Fruit fly (Drosophila melanogaster) whole organism, wandering third instar larva: ENCODE data around the gene CG32638.

Experiments used
- CG32264 ChIP-seq: fragments of 200-800 bp; sonication (Bioruptor generic); optimal IDR thresholded peaks from 2 replicates; lab custom pipeline; 2016; ENCODE audit warnings: missing biosample characterization, missing genetic modification characterization
- CG9705 ChIP-seq: fragments of 200-800 bp; sonication (Bioruptor generic); optimal IDR thresholded peaks from 2 replicates; lab custom pipeline; 2018; ENCODE audit warnings: missing biosample characterization, mild to moderate bottlenecking, missing genetic modification characterization
- Dfd ChIP-seq: fragments of >200 bp; optimal IDR thresholded peaks from 2 replicates; lab custom pipeline; 2017; ENCODE audit warnings: missing biosample characterization, missing genetic modification characterization
- Dif ChIP-seq: fragments of 200-275, 200-300 bp; sonication (Bioruptor generic); optimal IDR thresholded peaks from 2 replicates; lab custom pipeline; 2018; ENCODE audit warnings: missing biosample characterization, missing genetic modification characterization; ENCODE audit not compliant: partially characterized antibody
- GATAd ChIP-seq: sonication (Bioruptor generic); optimal IDR thresholded peaks from 2 replicates; lab custom pipeline; 2016; ENCODE audit warnings: missing biosample characterization, missing genetic modification characterization
- HLH106 ChIP-seq: fragments of 200-800 bp; optimal IDR thresholded peaks from 3 replicates; lab custom pipeline; 2019; ENCODE audit warnings: missing biosample characterization, mild to moderate bottlenecking, missing genetic modification characterization, moderate library complexity
- Hnf4 ChIP-seq: fragments of 200-800 bp; sonication (Bioruptor generic); optimal IDR thresholded peaks from 2 replicates; lab custom pipeline; 2016; ENCODE audit warnings: missing biosample characterization, mild to moderate bottlenecking, missing genetic modification characterization
- Hr78 ChIP-seq: fragments of >200 bp; optimal IDR thresholded peaks from 2 replicates; lab custom pipeline; 2017; ENCODE audit warnings: missing biosample characterization, missing genetic modification characterization
- Hr83 ChIP-seq: fragments of 200-300 bp; sonication (Bioruptor generic); optimal IDR thresholded peaks from 2 replicates; lab custom pipeline; 2016; ENCODE audit warnings: missing biosample characterization, mild to moderate bottlenecking, missing genetic modification characterization, moderate library complexity; ENCODE audit not compliant: poor library complexity, severe bottlenecking
- Jra ChIP-seq: sonication (Bioruptor generic); optimal IDR thresholded peaks from 2 replicates; lab custom pipeline; 2016; ENCODE audit warnings: missing biosample characterization, missing genetic modification characterization
- Mio ChIP-seq: sonication (Bioruptor generic); optimal IDR thresholded peaks from 2 replicates; lab custom pipeline; 2016; ENCODE audit warnings: missing biosample characterization, missing genetic modification characterization
- Myc ChIP-seq: fragments of >200 bp; optimal IDR thresholded peaks from 2 replicates; lab custom pipeline; 2017
- OdsH ChIP-seq: fragments of 200-800 bp; sonication (Bioruptor generic); optimal IDR thresholded peaks from 2 replicates; lab custom pipeline; 2016; ENCODE audit warnings: missing biosample characterization, mild to moderate bottlenecking, missing genetic modification characterization
- Rel ChIP-seq, 2 experiments: fragments of 200-800 bp; sonication (Bioruptor generic) in 1 of 2; optimal IDR thresholded peaks; 2 replicates in 1 of 2; 3 replicates in 1 of 2; lab custom pipeline; 2016 to 2019; ENCODE audit warnings: mild to moderate bottlenecking in 2 of 2, missing biosample characterization in 2 of 2, missing genetic modification characterization in 2 of 2, moderate library complexity in 1 of 2
- Sp1 ChIP-seq: fragments of 200-800 bp; sonication (Bioruptor generic); optimal IDR thresholded peaks from 3 replicates; lab custom pipeline; 2019; ENCODE audit warnings: missing biosample characterization, mild to moderate bottlenecking, missing genetic modification characterization, moderate library complexity
- Vsx2 ChIP-seq: fragments of 200-300, 225-300 bp; sonication (Bioruptor generic); optimal IDR thresholded peaks from 2 replicates; lab custom pipeline; 2018; ENCODE audit warnings: missing biosample characterization, missing genetic modification characterization; ENCODE audit not compliant: partially characterized antibody
- br ChIP-seq: fragments of 200-800 bp; sonication (Bioruptor generic); optimal IDR thresholded peaks from 2 replicates; lab custom pipeline; 2016; ENCODE audit warnings: missing biosample characterization, missing genetic modification characterization
- brk ChIP-seq: fragments of 200-800 bp; sonication (Bioruptor generic); optimal IDR thresholded peaks from 2 replicates; lab custom pipeline; 2016; ENCODE audit warnings: missing biosample characterization, mild to moderate bottlenecking, missing genetic modification characterization
- dl ChIP-seq, 2 experiments: fragments of 175-275, 200-275 bp in 1 of 2; fragments of 200-275 bp in 1 of 2; sonication (Bioruptor generic); optimal IDR thresholded peaks; lab custom pipeline; 2018; ENCODE audit warnings: mild to moderate bottlenecking in 2 of 2, missing biosample characterization in 2 of 2, missing genetic modification characterization in 2 of 2, moderate library complexity in 2 of 2; ENCODE audit not compliant: partially characterized antibody in 2 of 2, insufficient read depth in 1 of 2
- dmrt93B ChIP-seq: fragments of 200-800 bp; sonication (Bioruptor generic); optimal IDR thresholded peaks from 2 replicates; lab custom pipeline; 2018; ENCODE audit warnings: missing biosample characterization, mild to moderate bottlenecking, missing genetic modification characterization
- ey ChIP-seq: fragments of 200-800 bp; sonication (Bioruptor generic); optimal IDR thresholded peaks from 2 replicates; lab custom pipeline; 2016; ENCODE audit warnings: missing biosample characterization, missing genetic modification characterization
- foxo ChIP-seq, 2 experiments: fragments of 200-800 bp; sonication (Bioruptor generic); optimal IDR thresholded peaks; 2 replicates in 1 of 2; 3 replicates in 1 of 2; lab custom pipeline; 2016 to 2017; ENCODE audit warnings: missing biosample characterization in 2 of 2, missing genetic modification characterization in 2 of 2
- fru ChIP-seq: fragments of 200-800 bp; sonication (Bioruptor generic); optimal IDR thresholded peaks from 3 replicates; lab custom pipeline; 2016; ENCODE audit warnings: missing biosample characterization, mild to moderate bottlenecking, missing genetic modification characterization
- h ChIP-seq: fragments of 200-800 bp; sonication (Bioruptor generic); optimal IDR thresholded peaks from 3 replicates; lab custom pipeline; 2016; ENCODE audit warnings: missing biosample characterization, mild to moderate bottlenecking, missing genetic modification characterization
- jim ChIP-seq: fragments of 175-275, 200-325 bp; sonication (Bioruptor generic); optimal IDR thresholded peaks from 2 replicates; lab custom pipeline; 2016; ENCODE audit warnings: missing biosample characterization, mild to moderate bottlenecking, missing genetic modification characterization
- lola ChIP-seq: fragments of >200 bp; optimal IDR thresholded peaks from 2 replicates; lab custom pipeline; 2017; ENCODE audit warnings: missing biosample characterization, missing genetic modification characterization
- psq ChIP-seq: fragments of 200-800 bp; sonication (Bioruptor generic); optimal IDR thresholded peaks from 3 replicates; lab custom pipeline; 2017; ENCODE audit warnings: missing biosample characterization, mild to moderate bottlenecking, missing genetic modification characterization, moderate library complexity
- rgr ChIP-seq: fragments of 200-800 bp; sonication (Bioruptor generic); optimal IDR thresholded peaks from 3 replicates; lab custom pipeline; 2016; ENCODE audit warnings: missing biosample characterization, mild to moderate bottlenecking, missing genetic modification characterization
- sage ChIP-seq: fragments of 200-800 bp; sonication (Bioruptor generic); optimal IDR thresholded peaks from 2 replicates; lab custom pipeline; 2016; ENCODE audit warnings: missing biosample characterization, mild to moderate bottlenecking, missing genetic modification characterization
- sv ChIP-seq: fragments of 200-800 bp; sonication (Bioruptor generic); optimal IDR thresholded peaks from 3 replicates; lab custom pipeline; 2016; ENCODE audit warnings: missing biosample characterization, missing genetic modification characterization
- usp ChIP-seq: fragments of >200 bp; optimal IDR thresholded peaks from 2 replicates; lab custom pipeline; 2017; ENCODE audit warnings: missing biosample characterization, missing genetic modification characterization

CG32638 gene

DNA sequence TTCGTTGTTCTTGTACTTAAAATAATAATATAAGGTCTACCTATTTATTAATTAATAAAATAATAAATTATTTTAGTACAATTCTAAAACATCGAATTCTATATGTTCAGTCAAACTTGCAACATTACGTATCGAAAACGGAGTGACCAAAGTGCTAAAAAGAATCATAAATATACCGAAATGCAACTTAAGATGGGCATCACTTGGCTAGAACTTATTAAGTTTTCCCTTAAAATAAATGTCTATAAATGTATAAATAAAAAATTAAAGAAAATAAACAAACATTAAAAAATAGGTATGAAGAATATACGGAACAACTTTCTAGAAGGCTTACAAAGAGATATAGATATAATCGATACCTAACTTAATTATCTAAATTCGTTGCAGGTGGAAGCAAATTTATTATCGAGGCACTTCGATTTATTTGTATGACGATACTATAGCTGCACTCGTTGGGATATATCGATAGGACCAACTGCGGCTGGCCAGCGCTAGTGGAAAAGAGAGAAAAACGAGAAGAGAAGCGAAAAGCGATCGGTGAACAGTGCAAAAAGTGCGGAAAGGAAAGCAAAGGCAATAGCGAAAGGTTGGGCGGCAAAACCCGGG, 37.8 kb downstream of the CG32638 start, which contains the start of gene lic:
lic (plus strand) TSS at position 490 of the 606 bp plus-strand sequence.
- TF ChIP-seq jim (GFP tag; lab: Kevin White, UChicago) (no peak), HLH106 (tag; lab: Kevin White, UChicago) (no peak), OdsH (GFP tag; lab: Kevin White, UChicago) (no peak), Vsx2 (GFP tag; lab: Kevin White, UChicago) (no peak), Hr83 (GFP tag; lab: Kevin White, UChicago) (peak; percentile 43), Jra (GFP tag; lab: Kevin White, UChicago) (no peak), psq (peak; percentile 46), rgr (GFP tag; lab: Kevin White, UChicago) (no peak)

DNA sequence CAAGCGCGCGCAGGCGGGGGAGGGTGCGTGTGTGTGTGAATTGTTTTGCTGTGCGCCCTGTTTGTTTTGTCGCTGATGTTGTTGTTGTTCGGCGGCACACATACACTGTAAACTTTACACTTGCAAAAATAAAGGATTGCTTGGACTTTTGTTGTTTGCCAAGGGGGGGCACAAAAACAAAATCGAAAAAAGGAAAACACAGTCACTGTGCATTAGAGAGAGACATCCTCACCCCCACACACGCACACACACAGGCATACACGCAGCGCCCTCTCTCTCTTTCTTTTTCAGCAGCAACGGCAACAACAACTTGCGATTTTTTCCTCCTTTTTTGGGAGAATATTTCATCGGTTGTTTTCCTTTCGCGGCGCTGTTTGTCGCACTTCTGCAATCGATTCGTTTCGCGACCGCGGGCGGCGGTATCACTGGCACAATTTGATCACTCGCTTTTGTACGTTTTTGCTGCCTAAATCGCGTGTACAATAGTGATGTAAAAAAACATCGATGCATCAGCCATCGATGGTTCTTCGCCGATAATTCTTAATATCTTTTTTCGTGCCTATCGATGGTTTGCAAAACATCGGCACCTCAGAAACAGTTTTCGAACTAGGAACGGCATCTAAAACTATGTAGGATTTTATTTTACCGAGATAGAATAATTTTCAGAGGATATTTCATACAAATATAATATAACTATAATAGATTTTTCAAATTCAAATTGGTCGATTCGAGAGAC, 38.5 kb downstream of the CG32638 start, which contains the start of gene hep:
hep (minus strand) TSS at position 515 of the 736 bp plus-strand sequence.
- TF ChIP-seq Hnf4 (GFP tag; lab: Kevin White, UChicago): no peak
- TF ChIP-seq Rel (GFP tag; optimal IDR thresholded peaks at IDR 0.05; lab: Kevin White, UChicago): no peak
- peak; percentile 23 for TF ChIP-seq Rel (tag; optimal IDR thresholded peaks at IDR 0.05; lab: Kevin White, UChicago)
- TF ChIP-seq Mio: no peak
- TF ChIP-seq brk (GFP tag; lab: Kevin White, UChicago): no peak
- TF ChIP-seq CG32264 (GFP tag; lab: Kevin White, UChicago): no peak
- TF ChIP-seq Hr83 (GFP tag; lab: Kevin White, UChicago): peak; percentile 24
- no peak for TF ChIP-seq Vsx2 (GFP tag; lab: Kevin White, UChicago)
- TF ChIP-seq dmrt93B (GFP tag; lab: Kevin White, UChicago): no peak
- TF ChIP-seq ey (GFP tag; lab: Kevin White, UChicago): peak; percentile 14
- TF ChIP-seq lola (GFP tag; lab: Kevin White, UChicago): peak; percentile 19
- TF ChIP-seq fru (GFP tag; lab: Kevin White, UChicago): peak; percentile 34

DNA sequence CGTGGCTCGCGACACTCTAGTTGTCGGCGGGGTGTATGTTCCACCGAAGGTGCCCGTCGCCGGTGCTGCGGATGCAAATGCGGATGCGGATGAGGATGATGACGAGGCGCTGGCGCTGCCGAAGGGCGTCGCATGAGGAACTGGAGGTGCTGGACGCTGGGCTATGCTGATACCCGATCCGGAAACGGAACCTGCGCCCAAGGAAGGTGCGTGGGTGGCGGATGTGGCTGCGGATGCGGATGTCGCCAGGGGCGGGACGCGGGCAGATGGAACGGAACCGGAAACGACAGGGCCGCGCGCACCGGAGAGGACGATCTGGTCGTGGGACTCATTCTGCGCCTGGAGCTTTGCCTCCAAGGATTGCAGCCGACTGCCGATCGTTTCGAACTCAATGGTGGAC, 39.2 kb downstream of the CG32638 start:
- TF ChIP-seq usp (no peak), Vsx2 (GFP tag; lab: Kevin White, UChicago) (no peak), rgr (GFP tag; lab: Kevin White, UChicago) (no peak)

DNA sequence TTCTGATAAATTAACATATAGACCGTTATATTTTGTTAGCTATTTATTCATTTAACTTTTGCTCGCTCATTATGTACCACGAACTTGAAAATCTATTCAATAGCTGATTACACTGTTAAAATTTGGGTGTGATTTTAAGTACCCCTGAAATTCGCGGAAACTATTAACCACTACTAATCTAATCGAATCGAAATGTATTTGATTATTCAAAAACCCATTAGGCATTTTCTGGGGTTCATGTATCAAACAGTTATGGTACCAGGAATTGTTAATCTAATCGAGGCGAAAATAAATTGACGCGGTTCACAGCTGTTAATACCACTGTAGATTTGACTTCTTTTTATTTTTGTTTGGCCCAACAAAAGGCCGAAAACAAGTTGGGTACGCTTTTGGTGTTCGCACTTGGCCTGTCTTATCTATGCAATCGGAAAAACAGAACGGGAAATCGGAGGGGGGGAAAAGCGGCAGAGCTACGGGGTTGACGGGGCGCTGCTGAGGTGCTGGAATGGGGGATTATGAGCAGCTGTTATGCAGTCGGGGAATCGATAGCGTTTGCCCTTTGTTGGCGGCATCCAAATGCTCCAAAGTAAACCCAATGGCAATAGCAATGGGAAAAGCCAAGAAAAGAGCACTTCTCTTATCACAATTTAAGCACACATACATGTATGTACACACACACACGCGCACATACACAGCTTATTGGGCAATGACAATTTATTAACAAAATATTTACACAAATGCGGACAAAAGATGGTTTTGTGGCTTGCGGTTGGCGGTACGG, 40.4 kb downstream of the CG32638 start:
- no peak for TF ChIP-seq OdsH (GFP tag; lab: Kevin White, UChicago)
- peak; percentile 18 for TF ChIP-seq sv
- no peak for TF ChIP-seq usp
- peak in 1 of 2 experiments; percentile 0 for TF ChIP-seq foxo (GFP tag; optimal IDR thresholded peaks at IDR 0.05; lab: Kevin White, UChicago)
- no peak for TF ChIP-seq Jra (GFP tag; lab: Kevin White, UChicago)

DNA sequence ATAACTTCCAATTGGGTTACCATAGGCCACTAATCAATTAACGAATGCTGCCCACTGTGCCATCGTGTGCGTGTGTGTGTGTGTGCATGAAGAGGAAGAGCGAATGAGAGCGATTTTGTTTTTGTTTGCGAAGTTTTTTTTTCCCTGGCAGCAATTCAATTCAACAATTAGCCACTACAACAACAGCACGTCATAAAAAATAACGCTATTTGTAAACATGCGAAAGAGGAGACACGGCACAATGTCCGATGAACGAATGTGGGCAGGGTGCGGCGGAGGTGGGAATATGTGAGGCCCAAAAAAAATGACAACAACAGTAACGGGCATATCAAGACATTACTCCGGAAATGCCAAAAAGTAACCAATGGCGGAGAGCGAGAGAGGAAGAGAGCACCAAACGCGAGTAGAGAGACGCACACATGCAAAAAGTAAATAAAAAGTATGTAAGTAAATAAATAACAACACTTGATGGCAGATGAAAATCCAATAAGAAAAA, 41.2 kb downstream of the CG32638 start:
- TF ChIP-seq sage (GFP tag; lab: Kevin White, UChicago): peak; percentile 2
- no peak for TF ChIP-seq sv
- TF ChIP-seq Rel (GFP tag; optimal IDR thresholded peaks at IDR 0.05; lab: Kevin White, UChicago): no peak
- TF ChIP-seq Rel (tag; optimal IDR thresholded peaks at IDR 0.05; lab: Kevin White, UChicago): peak; percentile 30
- peak; percentile 30 for TF ChIP-seq Hnf4 (GFP tag; lab: Kevin White, UChicago)
- peak; percentile 23 for TF ChIP-seq h (GFP tag; lab: Kevin White, UChicago)
- TF ChIP-seq HLH106 (tag; lab: Kevin White, UChicago): peak; percentile 8
- no peak for TF ChIP-seq usp
- no peak for TF ChIP-seq CG32264 (GFP tag; lab: Kevin White, UChicago)
- TF ChIP-seq Mio: no peak
- no peak for TF ChIP-seq lola (GFP tag; lab: Kevin White, UChicago)
- TF ChIP-seq Myc (lab: Kevin White, UChicago): no peak
- TF ChIP-seq dl (GFP tag; optimal IDR thresholded peaks at IDR 0.05; lab: Kevin White, UChicago; ENCODE audit: insufficient read depth in 1 of 2, partially characterized antibody in 2 of 2): peak in 1 of 2 experiments; percentile 38
- no peak for TF ChIP-seq Vsx2 (GFP tag; lab: Kevin White, UChicago)
- TF ChIP-seq psq: peak; percentile 91
- TF ChIP-seq rgr (GFP tag; lab: Kevin White, UChicago): no peak
- TF ChIP-seq CG9705 (GFP tag; lab: Kevin White, UChicago): no peak
- TF ChIP-seq ey (GFP tag; lab: Kevin White, UChicago): no peak
- TF ChIP-seq GATAd (GFP tag; lab: Kevin White, UChicago): no peak
- peak; percentile 83 for TF ChIP-seq fru (GFP tag; lab: Kevin White, UChicago)
- no peak for TF ChIP-seq dmrt93B (GFP tag; lab: Kevin White, UChicago)
- no peak for TF ChIP-seq Dif (GFP tag; lab: Kevin White, UChicago)
- no peak for TF ChIP-seq foxo (GFP tag; optimal IDR thresholded peaks at IDR 0.05; lab: Kevin White, UChicago)
- no peak for TF ChIP-seq Hr78 (GFP tag; lab: Kevin White, UChicago)
- peak; percentile 29 for TF ChIP-seq jim (GFP tag; lab: Kevin White, UChicago)
- no peak for TF ChIP-seq br (GFP tag; lab: Kevin White, UChicago)
- TF ChIP-seq Sp1: peak; percentile 53
- TF ChIP-seq Dfd (GFP tag; lab: Kevin White, UChicago): peak; percentile 48
